Worm (Caenorhabditis elegans): ENCODE data around the gene F31E3.2.

The F31E3.2 gene

ce11 chrIII:6973682-6974081 lies at the start of gene F31E3.2:
Gene F31E3.2, plus strand, starts transcription at chrIII:6973982.
- TF ChIP-seq elt-1 (tag; optimal IDR thresholded peaks at IDR 0.05), result no peak
- peak; percentile 24 for TF ChIP-seq nfya-1 (tag; optimal IDR thresholded peaks at IDR 0.05; ENCODE audit: insufficient read depth)

- TF ChIP-seq mdl-1 (tag; optimal IDR thresholded peaks at IDR 0.05), result no peak
- no peak for TF ChIP-seq ceh-82 (tag; optimal IDR thresholded peaks at IDR 0.05)
- no peak for TF ChIP-seq nhr-77 (tag; optimal IDR thresholded peaks at IDR 0.05)
- TF ChIP-seq ZK546.5 (tag; optimal IDR thresholded peaks at IDR 0.05), result no peak
- no peak for TF ChIP-seq ceh-9 (tag; optimal IDR thresholded peaks at IDR 0.05)
- no peak for TF ChIP-seq ztf-4 (tag; optimal IDR thresholded peaks at IDR 0.05)
- TF ChIP-seq nhr-23 (tag; optimal IDR thresholded peaks at IDR 0.05), result no peak
- no peak for TF ChIP-seq elt-1 (tag; optimal IDR thresholded peaks at IDR 0.05)
- TF ChIP-seq ceh-16 (tag; optimal IDR thresholded peaks at IDR 0.05), result no peak
- no peak for TF ChIP-seq jun-1 (tag; optimal IDR thresholded peaks at IDR 0.05)
- TF ChIP-seq skn-1 (tag; optimal IDR thresholded peaks at IDR 0.05), result no peak
- no peak for TF ChIP-seq pha-4 (tag; optimal IDR thresholded peaks at IDR 0.05)
Observed at ce11 chrIII:6928725-6929124, 45.1 kb upstream of the F31E3.2 start, which contains the start of gene flap-1. Gene flap-1, minus strand, starts transcription at chrIII:6928825.

- TF ChIP-seq fos-1 (tag; optimal IDR thresholded peaks at IDR 0.05), result no peak
- TF ChIP-seq zag-1 (tag; optimal IDR thresholded peaks at IDR 0.05), result no peak
- TF ChIP-seq egl-5 (tag; optimal IDR thresholded peaks at IDR 0.05), result no peak
- peak; percentile 15 for TF ChIP-seq lin-39 (tag; optimal IDR thresholded peaks at IDR 0.05)
- no peak for TF ChIP-seq tbx-2 (tag; optimal IDR thresholded peaks at IDR 0.05)
- peak; percentile 10 for TF ChIP-seq elt-2 (tag; optimal IDR thresholded peaks at IDR 0.05)
- no peak for TF ChIP-seq R02D3.7 (tag; optimal IDR thresholded peaks at IDR 0.05)
- TF ChIP-seq mdl-1 (tag; optimal IDR thresholded peaks at IDR 0.05), result no peak
- no peak for TF ChIP-seq lsy-12 (tag; optimal IDR thresholded peaks at IDR 0.05)
- no peak for TF ChIP-seq mml-1 (tag; optimal IDR thresholded peaks at IDR 0.05)
- peak; percentile 32 for TF ChIP-seq nhr-23 (tag; optimal IDR thresholded peaks at IDR 0.05)
- TF ChIP-seq ama-1 (optimal IDR thresholded peaks at IDR 0.05), result no peak
- TF ChIP-seq nfya-1 (tag; optimal IDR thresholded peaks at IDR 0.05; ENCODE audit: insufficient read depth), result peak; percentile 71
- TF ChIP-seq nhr-43 (tag; optimal IDR thresholded peaks at IDR 0.05; ENCODE audit: poor library complexity, severe bottlenecking), result no peak
- peak; percentile 68 for TF ChIP-seq pha-4 (tag; optimal IDR thresholded peaks at IDR 0.05)
- no peak for TF ChIP-seq ZK546.5 (tag; optimal IDR thresholded peaks at IDR 0.05)
- no peak for TF ChIP-seq ceh-9 (tag; optimal IDR thresholded peaks at IDR 0.05)
- no peak for TF ChIP-seq ceh-28 (tag; optimal IDR thresholded peaks at IDR 0.05)
- TF ChIP-seq ceh-16 (tag; optimal IDR thresholded peaks at IDR 0.05), result no peak
- peak; percentile 92 for TF ChIP-seq lin-15B (tag; optimal IDR thresholded peaks at IDR 0.05)
- TF ChIP-seq sea-2 (GFP tag; optimal IDR thresholded peaks at IDR 0.05), result no peak
Observed at ce11 chrIII:6929558-6930167, 44.1 kb upstream of the F31E3.2 start, which contains the start of gene inf-1. Gene inf-1, plus strand, starts transcription at chrIII:6930134.

- TF ChIP-seq nhr-76 (tag; optimal IDR thresholded peaks at IDR 0.05) (no peak), eor-1 (tag; optimal IDR thresholded peaks at IDR 0.05) (no peak), daf-12 (tag; optimal IDR thresholded peaks at IDR 0.05) (no peak), elt-2 (tag; optimal IDR thresholded peaks at IDR 0.05) (no peak), ceh-28 (tag; optimal IDR thresholded peaks at IDR 0.05) (no peak), fos-1 (tag; optimal IDR thresholded peaks at IDR 0.05) (no peak), R02D3.7 (tag; optimal IDR thresholded peaks at IDR 0.05) (no peak), skn-1 (tag; optimal IDR thresholded peaks at IDR 0.05) (no peak), lsy-12 (tag; optimal IDR thresholded peaks at IDR 0.05) (no peak), aly-2 (tag; optimal IDR thresholded peaks at IDR 0.05) (no peak), ztf-4 (tag; optimal IDR thresholded peaks at IDR 0.05) (no peak), pqm-1 (tag; optimal IDR thresholded peaks at IDR 0.05) (no peak), fkh-10 (GFP tag; optimal IDR thresholded peaks at IDR 0.05) (no peak)
Observed at ce11 chrIII:6931896-6932295, 41.9 kb upstream of the F31E3.2 start, which contains the start of gene byn-1. Gene byn-1, plus strand, starts transcription at chrIII:6932001.
